Fruit fly (Drosophila melanogaster) whole organism, embryonic: ENCODE measurements around the gene CG31808.

Experiments
- Adf1 ChIP-seq: fragments of 200-800 bp; sonication (Bioruptor generic); IDR thresholded peaks from 2 replicates; pipeline ENCODE4 v1.3.6; 2022; ENCODE audit warnings: missing biosample characterization, missing genetic modification characterization
- BtbVII ChIP-seq: fragments of 200-800 bp; sonication (Bioruptor generic); optimal IDR thresholded peaks from 3 replicates; lab custom pipeline; 2017; ENCODE audit warnings: missing biosample characterization, mild to moderate bottlenecking, missing genetic modification characterization
- Bteb2 ChIP-seq: fragments of 200-800 bp; sonication (Bioruptor generic); optimal IDR thresholded peaks from 2 replicates; lab custom pipeline; 2016; ENCODE audit warnings: missing biosample characterization, missing genetic modification characterization
- CG11504 ChIP-seq: fragments of 200-800 bp; sonication (Bioruptor generic); optimal IDR thresholded peaks from 3 replicates; lab custom pipeline; 2019; ENCODE audit warnings: missing biosample characterization, mild to moderate bottlenecking, missing genetic modification characterization, moderate library complexity
- CG12071 ChIP-seq: fragments of 200-800 bp; sonication (Bioruptor generic); optimal IDR thresholded peaks from 3 replicates; lab custom pipeline; 2018; ENCODE audit warnings: missing biosample characterization, mild to moderate bottlenecking, missing genetic modification characterization
- CG14014 ChIP-seq: fragments of 200-800 bp; sonication (Bioruptor generic); IDR thresholded peaks from 2 replicates; pipeline ENCODE4 v1.3.6; 2022; ENCODE audit warnings: missing biosample characterization, missing genetic modification characterization
- CG15601 ChIP-seq: fragments of 200-800 bp; sonication (Bioruptor generic); optimal IDR thresholded peaks from 3 replicates; lab custom pipeline; 2019; ENCODE audit warnings: missing biosample characterization, mild to moderate bottlenecking, missing genetic modification characterization, moderate library complexity
- CG15696 ChIP-seq: fragments of 200-800 bp; sonication (Bioruptor generic); optimal IDR thresholded peaks from 2 replicates; lab custom pipeline; 2019; ENCODE audit warnings: missing biosample characterization, mild to moderate bottlenecking, missing genetic modification characterization, moderate library complexity
- CG1602 ChIP-seq: fragments of 200-800 bp; sonication (Bioruptor generic); optimal IDR thresholded peaks from 3 replicates; lab custom pipeline; 2016; ENCODE audit warnings: missing biosample characterization, missing genetic modification characterization
- CG1647 ChIP-seq: fragments of 200-800 bp; sonication (Bioruptor generic); optimal IDR thresholded peaks from 3 replicates; lab custom pipeline; 2016; ENCODE audit warnings: missing biosample characterization, missing genetic modification characterization
- CG17385 ChIP-seq: fragments of 200-800 bp; sonication (Bioruptor generic); optimal IDR thresholded peaks from 3 replicates; lab custom pipeline; 2018; ENCODE audit warnings: missing biosample characterization, mild to moderate bottlenecking, missing genetic modification characterization
- CG2120 ChIP-seq: fragments of 200-800 bp; sonication (Bioruptor generic); optimal IDR thresholded peaks from 3 replicates; lab custom pipeline; 2016; ENCODE audit warnings: missing biosample characterization, missing genetic modification characterization
- CG30403 ChIP-seq: fragments of 200-800 bp; sonication (Bioruptor generic); optimal IDR thresholded peaks from 3 replicates; lab custom pipeline; 2016; ENCODE audit warnings: missing biosample characterization, missing genetic modification characterization
- CG30431 ChIP-seq: fragments of 200-800 bp; sonication (Bioruptor generic); optimal IDR thresholded peaks from 2 replicates; lab custom pipeline; 2017; ENCODE audit warnings: missing biosample characterization, missing genetic modification characterization
- CG34224 ChIP-seq: fragments of 200-800 bp; sonication (Bioruptor generic); IDR thresholded peaks from 3 replicates; pipeline ENCODE4 v1.3.6; 2022; ENCODE audit warnings: missing biosample characterization, missing genetic modification characterization; ENCODE audit not compliant: partially characterized antibody
- CG4707 ChIP-seq: fragments of 200-800 bp; sonication (Bioruptor generic); optimal IDR thresholded peaks from 2 replicates; lab custom pipeline; 2018; ENCODE audit warnings: missing biosample characterization, mild to moderate bottlenecking, missing genetic modification characterization, moderate library complexity
- CG7987 ChIP-seq: fragments of 200-800 bp; sonication (Bioruptor generic); optimal IDR thresholded peaks from 2 replicates; lab custom pipeline; 2018; ENCODE audit warnings: missing biosample characterization, mild to moderate bottlenecking, missing genetic modification characterization, moderate library complexity
- D19A ChIP-seq: fragments of 200-800 bp; optimal IDR thresholded peaks from 3 replicates; lab custom pipeline; 2019; ENCODE audit warnings: missing biosample characterization, mild to moderate bottlenecking, missing genetic modification characterization, moderate library complexity
- ERR ChIP-seq: fragments of 200-800 bp; sonication (Bioruptor generic); optimal IDR thresholded peaks from 2 replicates; lab custom pipeline; 2016; ENCODE audit warnings: missing biosample characterization, missing genetic modification characterization
- HmgZ ChIP-seq: fragments of 200-800 bp; sonication (Bioruptor generic); optimal IDR thresholded peaks from 2 replicates; lab custom pipeline; 2018; ENCODE audit warnings: missing biosample characterization, mild to moderate bottlenecking, missing genetic modification characterization
- Hmr ChIP-seq: fragments of 200-800 bp; sonication (Bioruptor generic); optimal IDR thresholded peaks from 3 replicates; lab custom pipeline; 2017; ENCODE audit warnings: mild to moderate bottlenecking, missing biosample characterization, missing genetic modification reagents, missing genetic modification characterization
- Hr51 ChIP-seq, 2 experiments: fragments of 200-800 bp; sonication (Bioruptor generic); optimal IDR thresholded peaks; 2 replicates in 1 of 2; 3 replicates in 1 of 2; lab custom pipeline; 2016 to 2018; ENCODE audit warnings: missing biosample characterization in 2 of 2, missing genetic modification characterization in 2 of 2, mild to moderate bottlenecking in 1 of 2, moderate library complexity in 1 of 2
- Hr78 ChIP-seq, 2 experiments: fragments of 200-800 bp in 1 of 2; fragments of >200 bp in 1 of 2; sonication (Bioruptor generic) in 1 of 2; optimal IDR thresholded peaks; 2 replicates each; lab custom pipeline; 2017 to 2019; ENCODE audit warnings: missing biosample characterization in 2 of 2, missing genetic modification characterization in 2 of 2, mild to moderate bottlenecking in 1 of 2, moderate library complexity in 1 of 2
- Med ChIP-seq: fragments of 200-800 bp; sonication (Bioruptor generic); peaks from one replicate; lab custom pipeline; 2016; ENCODE audit warnings: missing biosample characterization, missing genetic modification characterization, mild to moderate bottlenecking, inconsistent platforms, moderate library complexity
- NfI ChIP-seq: fragments of 200-800 bp; sonication (Bioruptor generic); optimal IDR thresholded peaks from 3 replicates; lab custom pipeline; 2018; ENCODE audit warnings: missing biosample characterization, mild to moderate bottlenecking, missing genetic modification characterization, moderate library complexity
- Oaz ChIP-seq: fragments of 200-800 bp; sonication (Bioruptor generic); IDR thresholded peaks from 2 replicates; pipeline ENCODE4 v1.3.6; 2022; ENCODE audit warnings: missing biosample characterization, missing genetic modification characterization
- Rfx ChIP-seq: fragments of 200-800 bp; sonication (Bioruptor generic); IDR thresholded peaks from 2 replicates; pipeline ENCODE4 v1.3.6; 2022; ENCODE audit warnings: missing biosample characterization, missing genetic modification characterization
- Sox102F ChIP-seq: fragments of 200-800 bp; sonication (Bioruptor generic); optimal IDR thresholded peaks from 2 replicates; lab custom pipeline; 2018; ENCODE audit warnings: missing biosample characterization, mild to moderate bottlenecking, missing genetic modification characterization, moderate library complexity
- Trl ChIP-seq, 3 experiments: fragments of >200 bp in 2 of 3; fragments of 200-800 bp in 1 of 3; sonication (Bioruptor generic) in 1 of 3; optimal IDR thresholded peaks; 2 replicates in 1 of 3; 3 replicates in 2 of 3; lab custom pipeline; 2016 to 2017; ENCODE audit warnings: missing biosample characterization in 1 of 3, missing genetic modification characterization in 1 of 3
- Xbp1 ChIP-seq: fragments of 200-800 bp; sonication (Bioruptor generic); optimal IDR thresholded peaks from 3 replicates; lab custom pipeline; 2016; ENCODE audit warnings: missing biosample characterization, mild to moderate bottlenecking, missing genetic modification characterization
- al ChIP-seq: fragments of 200-800 bp; sonication (Bioruptor generic); IDR thresholded peaks from 2 replicates; pipeline ENCODE4 v1.3.6; 2022; ENCODE audit warnings: missing biosample characterization, missing genetic modification characterization
- bowl ChIP-seq: fragments of 200-800 bp; sonication (Bioruptor generic); IDR thresholded peaks from 2 replicates; pipeline ENCODE4 v1.3.6; 2022; ENCODE audit warnings: missing biosample characterization, missing genetic modification characterization
- br ChIP-seq: fragments of >200 bp; optimal IDR thresholded peaks from 2 replicates; lab custom pipeline; 2017
- ems ChIP-seq: fragments of 200-800 bp; sonication (Bioruptor generic); optimal IDR thresholded peaks from 3 replicates; lab custom pipeline; 2016; ENCODE audit warnings: missing biosample characterization, missing genetic modification characterization
- eve ChIP-seq, 2 experiments: fragments of >200 bp; optimal IDR thresholded peaks; 2 replicates each; lab custom pipeline; 2017; ENCODE audit warnings: missing biosample characterization in 2 of 2, missing genetic modification characterization in 2 of 2
- ewg ChIP-seq: fragments of 200-800 bp; sonication (Bioruptor generic); optimal IDR thresholded peaks from 3 replicates; lab custom pipeline; 2017; ENCODE audit warnings: mild to moderate bottlenecking, missing biosample characterization, missing genetic modification reagents, missing genetic modification characterization
- gfzf ChIP-seq: fragments of 200-800 bp; sonication (Bioruptor generic); optimal IDR thresholded peaks from 2 replicates; lab custom pipeline; 2016; ENCODE audit warnings: missing biosample characterization, mild to moderate bottlenecking, missing genetic modification characterization, moderate library complexity
- gsb-n ChIP-seq: fragments of 200-800 bp; sonication (Bioruptor generic); optimal IDR thresholded peaks from 3 replicates; lab custom pipeline; 2018; ENCODE audit warnings: missing biosample characterization, mild to moderate bottlenecking, missing genetic modification characterization
- jing ChIP-seq: fragments of 200-800 bp; sonication (Bioruptor generic); optimal IDR thresholded peaks from 2 replicates; lab custom pipeline; 2018; ENCODE audit warnings: missing biosample characterization, mild to moderate bottlenecking, missing genetic modification characterization
- ken ChIP-seq: fragments of 200-800 bp; sonication (Bioruptor generic); IDR thresholded peaks from 3 replicates; pipeline ENCODE4 v1.3.6; 2022; ENCODE audit warnings: missing biosample characterization, missing genetic modification characterization
- odd ChIP-seq: fragments of 200-800 bp; sonication (Bioruptor generic); optimal IDR thresholded peaks from 2 replicates; lab custom pipeline; 2017; ENCODE audit warnings: missing biosample characterization, mild to moderate bottlenecking, missing genetic modification characterization
- ranshi ChIP-seq: fragments of 200-800 bp; sonication (Bioruptor generic); IDR thresholded peaks from 2 replicates; pipeline ENCODE4 v1.3.6; 2022; ENCODE audit warnings: missing biosample characterization, missing genetic modification characterization
- schlank ChIP-seq: fragments of 200-800 bp; sonication (Bioruptor generic); optimal IDR thresholded peaks from 2 replicates; lab custom pipeline; 2018; ENCODE audit warnings: missing biosample characterization, mild to moderate bottlenecking, missing genetic modification characterization
- sens ChIP-seq: fragments of 200-800 bp; sonication (Bioruptor generic); peaks from one replicate; lab custom pipeline; 2016; ENCODE audit warnings: missing biosample characterization, missing genetic modification characterization
- slbo ChIP-seq: fragments of 200-800 bp; sonication (Bioruptor generic); IDR thresholded peaks from 2 replicates; pipeline ENCODE4 v1.3.6; 2022; ENCODE audit warnings: missing biosample characterization, missing genetic modification characterization
- ssp ChIP-seq: fragments of 200-800 bp; sonication (Bioruptor generic); IDR thresholded peaks from 2 replicates; pipeline ENCODE4 v1.3.6; 2022; ENCODE audit warnings: missing biosample characterization, missing genetic modification characterization
- tin ChIP-seq: fragments of 200-800 bp; sonication (Bioruptor generic); optimal IDR thresholded peaks from 3 replicates; lab custom pipeline; 2016; ENCODE audit warnings: missing biosample characterization, missing genetic modification characterization
- vnd ChIP-seq: fragments of 200-800 bp; sonication (Bioruptor generic); IDR thresholded peaks from 3 replicates; pipeline ENCODE4 v1.3.6; 2022; ENCODE audit warnings: missing biosample characterization, missing genetic modification characterization; ENCODE audit not compliant: partially characterized antibody
- zen ChIP-seq: fragments of 200-800 bp; sonication (Bioruptor generic); optimal IDR thresholded peaks from 3 replicates; lab custom pipeline; 2018; ENCODE audit warnings: missing biosample characterization, mild to moderate bottlenecking, missing genetic modification characterization, moderate library complexity
- zf30C ChIP-seq: fragments of 200-800 bp; sonication (Bioruptor generic); optimal IDR thresholded peaks from 3 replicates; lab custom pipeline; 2018; ENCODE audit warnings: missing biosample characterization, mild to moderate bottlenecking, missing genetic modification characterization

Gene CG31808

DNA sequence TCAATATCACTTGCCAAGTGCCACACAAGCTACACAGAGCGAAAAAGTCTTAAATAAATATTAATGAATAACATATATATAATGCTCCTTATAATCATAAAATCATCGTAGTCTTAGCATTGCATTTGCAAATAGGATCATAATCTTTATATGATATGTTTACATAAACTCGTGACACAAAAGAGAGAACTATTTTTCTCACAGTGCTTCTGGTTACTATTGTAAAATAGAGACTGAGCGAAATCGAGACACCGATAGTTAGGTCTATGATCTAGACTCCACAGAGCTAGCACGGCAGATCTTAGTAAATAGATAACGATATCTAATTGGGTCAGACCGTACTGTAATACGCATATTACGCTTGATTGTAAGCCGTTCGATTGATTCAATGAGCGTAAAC, 6.3 kb downstream of the CG31808 start (continued):
- TF ChIP-seq ranshi (GFP tag; lab: Robert Waterston, UW) (peak; percentile 87), ssp (GFP tag; lab: Robert Waterston, UW) (peak; percentile 56), CG14014 (peak; percentile 88), CG34224 (GFP tag; lab: Robert Waterston, UW) (no peak), CG30431 (GFP tag; lab: Kevin White, UChicago) (peak; percentile 38), ems (GFP tag; lab: Kevin White, UChicago) (peak; percentile 34), Sox102F (peak; percentile 82), Bteb2 (GFP tag; lab: Kevin White, UChicago) (peak; percentile 27), D19A (peak; percentile 66), BtbVII (no peak), al (GFP tag; lab: Robert Waterston, UW) (peak; percentile 48; the same call in 1 of the 2 replicates), Xbp1 (GFP tag; lab: Kevin White, UChicago) (peak; percentile 73), Hr51 (GFP tag; optimal IDR thresholded peaks at IDR 0.05; lab: Kevin White, UChicago) (peak in 1 of 2 experiments; percentile 85), CG4707 (GFP tag; lab: Kevin White, UChicago) (peak; percentile 48), br (lab: Kevin White, UChicago) (no peak), vnd (GFP tag; lab: Robert Waterston, UW) (no peak), Rfx (GFP tag; lab: Robert Waterston, UW) (peak; percentile 83), eve (GFP tag; optimal IDR thresholded peaks at IDR 0.05; lab: Kevin White, UChicago) (peak in 1 of 2 experiments; percentile 84), schlank (tag; lab: Kevin White, UChicago) (no peak), zf30C (GFP tag; lab: Kevin White, UChicago) (peak; percentile 13), Adf1 (GFP tag; lab: Robert Waterston, UW) (peak; percentile 42; the same call in 1 of the 2 replicates), sens (GFP tag; lab: Kevin White, UChicago) (peak; percentile 85), odd (GFP tag; lab: Kevin White, UChicago) (peak; percentile 22), Hr78 (GFP tag; optimal IDR thresholded peaks at IDR 0.05; lab: Kevin White, UChicago) (peak in 1 of 2 experiments; percentile 16), CG15601 (tag; lab: Kevin White, UChicago) (peak; percentile 39), Hmr (peak; percentile 64), CG12071 (GFP tag; lab: Kevin White, UChicago) (no peak), HmgZ (tag; lab: Kevin White, UChicago) (peak; percentile 24), CG2120 (GFP tag; lab: Kevin White, UChicago) (peak; percentile 39), jing (GFP tag; lab: Kevin White, UChicago) (peak; percentile 54), CG30403 (GFP tag; lab: Kevin White, UChicago) (peak; percentile 79), NfI (GFP tag; lab: Kevin White, UChicago) (peak; percentile 71), CG7987 (GFP tag; lab: Kevin White, UChicago) (no peak), ewg (peak; percentile 63), ken (GFP tag; lab: Robert Waterston, UW) (peak; percentile 69; the same call in 2 of the 3 replicates), bowl (peak; percentile 76; the same call in 1 of the 2 replicates), gfzf (GFP tag; lab: Kevin White, UChicago) (no peak), zen (tag; lab: Kevin White, UChicago) (no peak), Trl (optimal IDR thresholded peaks at IDR 0.05; lab: Kevin White, UChicago) (no peak), Trl (GFP tag; optimal IDR thresholded peaks at IDR 0.05; lab: Kevin White, UChicago) (no peak), CG11504 (tag; lab: Kevin White, UChicago) (peak; percentile 91), CG1647 (peak; percentile 1), CG1602 (GFP tag; lab: Kevin White, UChicago) (peak; percentile 51), slbo (GFP tag; lab: Robert Waterston, UW) (peak; percentile 84), CG15696 (tag; lab: Kevin White, UChicago) (no peak), tin (GFP tag; lab: Kevin White, UChicago) (peak; percentile 63), CG17385 (GFP tag; lab: Kevin White, UChicago) (peak; percentile 77), Med (GFP tag; lab: Kevin White, UChicago) (peak; percentile 47), ERR (GFP tag; lab: Kevin White, UChicago) (no peak), Oaz (GFP tag; lab: Robert Waterston, UW) (peak; percentile 66), gsb-n (tag; lab: Kevin White, UChicago) (peak; percentile 62)
